Fruit fly (Drosophila melanogaster) whole organism, wandering third instar larva: Measurements from ENCODE around the gene Cys.
A peak's percentile ranks its signal among the peaks of the same experiment; 100 is the strongest.

Source experiments
- Abd-B ChIP-seq: fragments of >200 bp; optimal IDR thresholded peaks from 2 replicates; lab custom pipeline; 2017; ENCODE audit warnings: missing biosample characterization, missing genetic modification characterization
- CG32264 ChIP-seq: fragments of 200-800 bp; sonication (Bioruptor generic); optimal IDR thresholded peaks from 2 replicates; lab custom pipeline; 2016; ENCODE audit warnings: missing biosample characterization, missing genetic modification characterization
- CrebA ChIP-seq: fragments of 200-800 bp; sonication (Bioruptor generic); optimal IDR thresholded peaks from 2 replicates; lab custom pipeline; 2016; ENCODE audit warnings: missing biosample characterization, mild to moderate bottlenecking, missing genetic modification characterization, borderline replicate concordance
- Dfd ChIP-seq: fragments of >200 bp; optimal IDR thresholded peaks from 2 replicates; lab custom pipeline; 2017; ENCODE audit warnings: missing biosample characterization, missing genetic modification characterization
- GATAd ChIP-seq: sonication (Bioruptor generic); optimal IDR thresholded peaks from 2 replicates; lab custom pipeline; 2016; ENCODE audit warnings: missing biosample characterization, missing genetic modification characterization
- HLH106 ChIP-seq: fragments of 200-800 bp; optimal IDR thresholded peaks from 3 replicates; lab custom pipeline; 2019; ENCODE audit warnings: missing biosample characterization, mild to moderate bottlenecking, missing genetic modification characterization, moderate library complexity
- Hnf4 ChIP-seq: fragments of 200-800 bp; sonication (Bioruptor generic); optimal IDR thresholded peaks from 2 replicates; lab custom pipeline; 2016; ENCODE audit warnings: missing biosample characterization, mild to moderate bottlenecking, missing genetic modification characterization
- Hr78 ChIP-seq: fragments of >200 bp; optimal IDR thresholded peaks from 2 replicates; lab custom pipeline; 2017; ENCODE audit warnings: missing biosample characterization, missing genetic modification characterization
- Hr83 ChIP-seq: fragments of 200-300 bp; sonication (Bioruptor generic); optimal IDR thresholded peaks from 2 replicates; lab custom pipeline; 2016; ENCODE audit warnings: missing biosample characterization, mild to moderate bottlenecking, missing genetic modification characterization, moderate library complexity; ENCODE audit not compliant: poor library complexity, severe bottlenecking
- Mio ChIP-seq: sonication (Bioruptor generic); optimal IDR thresholded peaks from 2 replicates; lab custom pipeline; 2016; ENCODE audit warnings: missing biosample characterization, missing genetic modification characterization
- Myc ChIP-seq: fragments of >200 bp; optimal IDR thresholded peaks from 2 replicates; lab custom pipeline; 2017
- N ChIP-seq: fragments of >200 bp; optimal IDR thresholded peaks from 2 replicates; lab custom pipeline; 2018; ENCODE audit warnings: missing biosample characterization, missing external identifiers, missing genetic modification characterization
- OdsH ChIP-seq: fragments of 200-800 bp; sonication (Bioruptor generic); optimal IDR thresholded peaks from 2 replicates; lab custom pipeline; 2016; ENCODE audit warnings: missing biosample characterization, mild to moderate bottlenecking, missing genetic modification characterization
- Rel ChIP-seq, 2 experiments: fragments of 200-800 bp; sonication (Bioruptor generic) in 1 of 2; optimal IDR thresholded peaks; 2 replicates in 1 of 2; 3 replicates in 1 of 2; lab custom pipeline; 2016 to 2019; ENCODE audit warnings: mild to moderate bottlenecking in 2 of 2, missing biosample characterization in 2 of 2, missing genetic modification characterization in 2 of 2, moderate library complexity in 1 of 2
- Sp1 ChIP-seq: fragments of 200-800 bp; sonication (Bioruptor generic); optimal IDR thresholded peaks from 3 replicates; lab custom pipeline; 2019; ENCODE audit warnings: missing biosample characterization, mild to moderate bottlenecking, missing genetic modification characterization, moderate library complexity
- Vsx2 ChIP-seq: fragments of 200-300, 225-300 bp; sonication (Bioruptor generic); optimal IDR thresholded peaks from 2 replicates; lab custom pipeline; 2018; ENCODE audit warnings: missing biosample characterization, missing genetic modification characterization; ENCODE audit not compliant: partially characterized antibody
- brk ChIP-seq: fragments of 200-800 bp; sonication (Bioruptor generic); optimal IDR thresholded peaks from 2 replicates; lab custom pipeline; 2016; ENCODE audit warnings: missing biosample characterization, mild to moderate bottlenecking, missing genetic modification characterization
- dl ChIP-seq, 2 experiments: fragments of 175-275, 200-275 bp in 1 of 2; fragments of 200-275 bp in 1 of 2; sonication (Bioruptor generic); optimal IDR thresholded peaks; lab custom pipeline; 2018; ENCODE audit warnings: mild to moderate bottlenecking in 2 of 2, missing biosample characterization in 2 of 2, missing genetic modification characterization in 2 of 2, moderate library complexity in 2 of 2; ENCODE audit not compliant: partially characterized antibody in 2 of 2, insufficient read depth in 1 of 2
- dsf ChIP-seq: sonication (Bioruptor generic); optimal IDR thresholded peaks from 2 replicates; lab custom pipeline; 2016; ENCODE audit warnings: missing biosample characterization, missing genetic modification characterization, borderline replicate concordance
- ey ChIP-seq: fragments of 200-800 bp; sonication (Bioruptor generic); optimal IDR thresholded peaks from 2 replicates; lab custom pipeline; 2016; ENCODE audit warnings: missing biosample characterization, missing genetic modification characterization
- foxo ChIP-seq, 2 experiments: fragments of 200-800 bp; sonication (Bioruptor generic); optimal IDR thresholded peaks; 2 replicates in 1 of 2; 3 replicates in 1 of 2; lab custom pipeline; 2016 to 2017; ENCODE audit warnings: missing biosample characterization in 2 of 2, missing genetic modification characterization in 2 of 2
- fru ChIP-seq: fragments of 200-800 bp; sonication (Bioruptor generic); optimal IDR thresholded peaks from 3 replicates; lab custom pipeline; 2016; ENCODE audit warnings: missing biosample characterization, mild to moderate bottlenecking, missing genetic modification characterization
- h ChIP-seq: fragments of 200-800 bp; sonication (Bioruptor generic); optimal IDR thresholded peaks from 3 replicates; lab custom pipeline; 2016; ENCODE audit warnings: missing biosample characterization, mild to moderate bottlenecking, missing genetic modification characterization
- jim ChIP-seq: fragments of 175-275, 200-325 bp; sonication (Bioruptor generic); optimal IDR thresholded peaks from 2 replicates; lab custom pipeline; 2016; ENCODE audit warnings: missing biosample characterization, mild to moderate bottlenecking, missing genetic modification characterization
- pan ChIP-seq: fragments of >200 bp; optimal IDR thresholded peaks from 2 replicates; lab custom pipeline; 2017
- psq ChIP-seq: fragments of 200-800 bp; sonication (Bioruptor generic); optimal IDR thresholded peaks from 3 replicates; lab custom pipeline; 2017; ENCODE audit warnings: missing biosample characterization, mild to moderate bottlenecking, missing genetic modification characterization, moderate library complexity
- rgr ChIP-seq: fragments of 200-800 bp; sonication (Bioruptor generic); optimal IDR thresholded peaks from 3 replicates; lab custom pipeline; 2016; ENCODE audit warnings: missing biosample characterization, mild to moderate bottlenecking, missing genetic modification characterization
- sv ChIP-seq: fragments of 200-800 bp; sonication (Bioruptor generic); optimal IDR thresholded peaks from 3 replicates; lab custom pipeline; 2016; ENCODE audit warnings: missing biosample characterization, missing genetic modification characterization
- tai ChIP-seq: sonication (Bioruptor generic); optimal IDR thresholded peaks from 2 replicates; lab custom pipeline; 2016; ENCODE audit warnings: missing biosample characterization, missing genetic modification characterization

The Cys gene

DNA sequence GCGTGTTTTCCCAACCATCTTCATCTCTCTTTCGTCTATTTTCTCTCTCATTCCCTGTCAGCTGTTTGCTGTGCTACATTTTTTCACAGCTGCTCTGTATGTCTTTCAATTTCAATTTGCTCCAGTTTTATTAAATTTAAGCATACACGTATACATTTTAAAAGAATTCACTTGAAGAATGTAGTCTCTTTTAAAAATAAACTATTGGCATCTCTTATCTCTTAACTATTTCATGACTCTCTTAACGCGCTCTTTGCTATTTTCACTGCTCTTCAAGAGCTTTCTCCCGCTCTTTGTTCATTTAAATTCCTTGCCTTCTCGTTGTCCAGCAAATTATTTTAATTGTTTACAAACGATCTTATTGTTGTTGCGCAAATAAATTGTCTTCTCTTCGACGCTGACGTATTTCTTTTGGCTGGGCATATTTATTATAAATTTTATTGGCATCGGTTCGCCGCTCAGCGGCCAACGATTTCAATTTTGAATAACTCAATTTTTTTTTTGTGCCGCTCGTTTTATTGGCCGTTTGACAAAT lies 10.7 kb upstream of the Cys start:
- no peak for TF ChIP-seq CrebA
- no peak for TF ChIP-seq tai (GFP tag; lab: Kevin White, UChicago)
- no peak for TF ChIP-seq Mio
- no peak for TF ChIP-seq h
- no peak for TF ChIP-seq Abd-B (GFP tag; lab: Kevin White, UChicago)
- no peak for TF ChIP-seq pan (lab: Kevin White, UChicago)
- TF ChIP-seq Vsx2: no peak
- no peak for TF ChIP-seq brk
- no peak for TF ChIP-seq ey
- TF ChIP-seq Myc (lab: Kevin White, UChicago): no peak

DNA sequence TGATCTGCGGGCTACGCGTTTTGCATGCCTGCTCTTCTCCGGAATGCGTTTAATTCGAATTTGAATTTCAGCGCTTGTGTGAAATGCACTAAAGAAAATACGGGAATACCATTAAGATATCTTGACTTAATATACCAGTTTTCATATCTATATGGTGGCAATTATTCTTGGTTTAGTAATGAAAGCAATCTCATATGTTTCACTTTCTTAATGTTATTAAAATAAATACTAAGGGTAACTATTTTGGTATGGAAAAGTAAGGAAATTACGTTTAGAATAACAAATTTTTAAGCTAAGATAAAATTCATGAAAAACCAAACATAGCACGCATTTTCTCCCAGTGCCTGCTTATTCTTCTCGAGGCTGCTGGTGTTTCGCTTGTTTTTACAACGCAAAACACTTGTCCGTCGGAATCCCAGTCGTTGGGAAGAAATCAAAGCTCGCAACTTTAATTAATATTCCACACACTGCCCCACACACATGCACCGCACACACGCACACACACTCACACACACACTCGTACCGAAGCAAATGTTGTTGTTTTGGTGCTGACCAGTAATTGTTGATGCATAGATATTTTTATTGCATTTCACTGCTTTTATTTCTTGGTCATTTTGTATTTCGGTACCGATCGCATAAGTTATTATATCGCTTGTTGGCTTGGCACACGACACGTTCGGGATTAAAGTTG lies 8.5 kb upstream of the Cys start:
- TF ChIP-seq OdsH (GFP tag; lab: Kevin White, UChicago): no peak
- TF ChIP-seq Dfd (GFP tag; lab: Kevin White, UChicago): peak; percentile 93
- peak; percentile 18 for TF ChIP-seq h
- TF ChIP-seq dsf (GFP tag; lab: Kevin White, UChicago): no peak
- TF ChIP-seq HLH106 (tag; lab: Kevin White, UChicago): peak; percentile 34
- peak; percentile 11 for TF ChIP-seq fru
- no peak for TF ChIP-seq Hnf4 (GFP tag; lab: Kevin White, UChicago)

DNA sequence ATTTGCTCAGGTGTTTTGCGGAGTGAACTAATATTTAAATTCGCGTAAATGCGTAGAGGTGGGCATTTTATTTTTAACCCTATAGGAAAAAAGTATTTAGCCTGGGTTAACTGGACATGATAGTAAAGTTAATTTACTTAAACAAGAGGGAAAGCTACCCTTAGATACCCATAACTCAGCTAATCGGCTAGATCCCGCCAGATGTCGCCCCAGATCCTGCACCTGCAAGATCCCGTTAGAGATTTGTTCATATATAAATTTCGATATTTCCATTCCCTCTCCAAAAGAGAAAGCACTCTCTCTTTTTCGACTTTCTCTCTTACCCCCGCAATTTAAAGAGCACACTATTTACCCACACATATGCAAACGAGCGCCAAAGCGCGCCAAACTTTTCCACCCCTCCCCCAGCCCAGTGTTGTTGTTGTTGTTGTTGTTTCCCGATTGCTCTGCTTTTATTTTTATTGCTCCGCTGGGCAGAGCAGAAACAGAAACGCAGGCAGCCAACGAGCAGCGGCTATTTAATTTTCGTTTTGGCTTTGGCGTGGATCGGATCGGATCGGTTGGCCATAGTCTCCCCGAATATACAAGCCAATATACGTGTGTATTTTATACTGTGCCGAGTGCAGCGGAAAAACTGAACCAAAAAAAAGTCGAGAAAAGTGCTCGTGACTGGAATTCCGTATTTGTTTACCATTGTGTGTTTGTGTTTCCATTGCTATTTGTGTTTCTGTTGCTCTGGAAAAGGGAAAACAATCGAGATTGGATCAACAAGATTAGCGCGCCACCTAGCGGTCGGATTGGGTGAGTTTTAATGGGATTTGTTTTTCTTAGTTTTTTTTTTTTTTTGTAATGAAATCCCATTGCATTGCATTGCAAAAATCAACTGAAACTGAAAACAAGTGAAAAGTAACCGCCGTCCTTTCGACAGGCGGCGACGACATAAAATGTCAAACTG lies 7.5 kb upstream of the Cys start, which contains the start of gene stumps:
stumps (plus strand) TSS at position 526 of the 955 bp plus-strand sequence.
- no peak for TF ChIP-seq dsf (GFP tag; lab: Kevin White, UChicago)
- no peak for TF ChIP-seq GATAd (GFP tag; lab: Kevin White, UChicago)
- TF ChIP-seq Dfd (GFP tag; lab: Kevin White, UChicago): no peak
- no peak for TF ChIP-seq Hnf4 (GFP tag; lab: Kevin White, UChicago)
- no peak for TF ChIP-seq Sp1
- no peak for TF ChIP-seq Rel (GFP tag; optimal IDR thresholded peaks at IDR 0.05; lab: Kevin White, UChicago)
- TF ChIP-seq Rel (tag; optimal IDR thresholded peaks at IDR 0.05; lab: Kevin White, UChicago): no peak
- no peak for TF ChIP-seq CrebA
- TF ChIP-seq Mio: no peak
- no peak for TF ChIP-seq dl (GFP tag; optimal IDR thresholded peaks at IDR 0.05; lab: Kevin White, UChicago; ENCODE audit: insufficient read depth in 1 of 2, partially characterized antibody in 2 of 2)
- TF ChIP-seq fru: no peak
- no peak for TF ChIP-seq jim (GFP tag; lab: Kevin White, UChicago)
- TF ChIP-seq sv (GFP tag; lab: Kevin White, UChicago): no peak
- no peak for TF ChIP-seq N
- TF ChIP-seq CG32264 (GFP tag; lab: Kevin White, UChicago): no peak
- TF ChIP-seq, all 38 proteins: peak for 0

DNA sequence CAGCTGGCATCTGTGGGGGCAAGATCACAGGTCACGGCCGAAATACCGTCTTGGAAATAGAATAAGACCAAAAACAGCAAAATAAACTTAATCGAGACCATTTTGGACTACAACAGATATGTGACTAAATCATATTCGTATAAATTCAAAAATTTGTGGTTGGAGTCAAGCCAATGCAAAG lies 7.0 kb upstream of the Cys start, which contains the start of gene CG44094:
CG44094 (minus strand) TSS at position 101 of the 181 bp plus-strand sequence.
- TF ChIP-seq CrebA: no peak
- TF ChIP-seq, all 38 proteins: peak for 0

DNA sequence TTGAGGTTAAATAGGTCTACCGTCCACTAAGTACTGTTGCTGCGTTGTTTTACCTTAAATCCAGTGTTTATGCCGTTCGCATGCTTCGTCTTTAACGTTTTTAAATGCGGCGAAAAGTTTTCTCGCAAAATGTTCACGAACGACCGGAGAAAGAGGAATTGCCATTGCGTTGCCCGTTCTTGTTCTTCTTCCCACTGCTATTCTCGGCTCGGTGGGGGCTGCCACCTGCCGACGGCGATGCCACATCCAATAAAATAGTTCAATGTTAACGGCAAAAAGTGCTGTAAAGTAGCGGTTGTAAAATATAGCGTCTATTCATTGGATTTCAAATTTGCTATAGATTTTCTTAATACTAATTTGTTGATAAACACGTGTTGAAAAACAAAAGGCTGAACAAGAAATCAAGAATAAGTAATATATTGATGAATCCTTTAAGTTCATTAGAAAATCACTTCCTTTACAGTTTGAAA lies 6.3 kb upstream of the Cys start, which contains the start of gene CG7987:
CG7987 (minus strand) TSS at position 170 of the 470 bp plus-strand sequence.
- TF ChIP-seq psq (peak; percentile 95), h (peak; percentile 36), Dfd (GFP tag; lab: Kevin White, UChicago) (no peak), Hr78 (GFP tag; lab: Kevin White, UChicago) (no peak), rgr (GFP tag; lab: Kevin White, UChicago) (peak; percentile 27), Hr83 (peak; percentile 7), foxo (GFP tag; optimal IDR thresholded peaks at IDR 0.05; lab: Kevin White, UChicago) (peak in 1 of 2 experiments; percentile 37), Rel (GFP tag; optimal IDR thresholded peaks at IDR 0.05; lab: Kevin White, UChicago) (no peak), Rel (tag; optimal IDR thresholded peaks at IDR 0.05; lab: Kevin White, UChicago) (no peak), Vsx2 (no peak)
